Worm (Caenorhabditis elegans): Measurements from ENCODE around the gene nhr-43.

nhr-43 gene

ce11 chrIV:11857159-11857565 lies 42.2 kb upstream of the nhr-43 start (continued):
- peak; percentile 54; the same call in 1 of the 2 replicates for TF ChIP-seq ctbp-1 (GFP tag; IDR thresholded peaks at IDR 0.05)
- TF ChIP-seq mdt-29 (GFP tag; IDR thresholded peaks at IDR 0.05): no peak
- TF ChIP-seq dmd-8 (GFP tag; IDR thresholded peaks at IDR 0.05): no peak
- TF ChIP-seq hif-1 (tag; optimal IDR thresholded peaks at IDR 0.05): peak in 1 of 2 experiments; percentile 56
- TF ChIP-seq nhr-237 (tag; optimal IDR thresholded peaks at IDR 0.05): no peak
- peak; percentile 22 for TF ChIP-seq nhr-77 (tag; optimal IDR thresholded peaks at IDR 0.05)
- TF ChIP-seq nhr-48 (tag; optimal IDR thresholded peaks at IDR 0.05): no peak
- TF ChIP-seq F37D6.2 (tag; optimal IDR thresholded peaks at IDR 0.05): peak; percentile 71
- TF ChIP-seq lsy-2 (tag; optimal IDR thresholded peaks at IDR 0.05): peak; percentile 55 to 79
- TF ChIP-seq arid-1 (GFP tag; conservative IDR thresholded peaks at IDR 0.05): no peak; the same call in 1 of the 2 replicates
- TF ChIP-seq ama-1 (optimal IDR thresholded peaks at IDR 0.05): peak; percentile 67

- no peak for TF ChIP-seq mxl-3 (GFP tag; optimal IDR thresholded peaks at IDR 0.05)
- no peak for TF ChIP-seq mep-1 (tag; optimal IDR thresholded peaks at IDR 0.05)
- TF ChIP-seq nhr-28 (tag; optimal IDR thresholded peaks at IDR 0.05): no peak
- TF ChIP-seq madf-5 (GFP tag; IDR thresholded peaks at IDR 0.05): no peak
- TF ChIP-seq rbr-2 (tag; optimal IDR thresholded peaks at IDR 0.05): no peak
- TF ChIP-seq gei-8 (GFP tag; optimal IDR thresholded peaks at IDR 0.05): no peak
- no peak for TF ChIP-seq nhr-77 (tag; optimal IDR thresholded peaks at IDR 0.05)
- TF ChIP-seq ceh-62 (tag; optimal IDR thresholded peaks at IDR 0.05): no peak
- no peak for TF ChIP-seq dve-1 (tag; optimal IDR thresholded peaks at IDR 0.05; ENCODE audit: insufficient read depth)
- no peak for TF ChIP-seq unc-62 (GFP tag; optimal IDR thresholded peaks at IDR 0.05 in 1 of 2)
- TF ChIP-seq unc-62 (tag; optimal IDR thresholded peaks at IDR 0.05): no peak
- no peak for TF ChIP-seq nhr-25 (tag; optimal IDR thresholded peaks at IDR 0.05; ENCODE audit: borderline replicate concordance, insufficient read depth)
- TF ChIP-seq egl-43 (GFP tag; IDR thresholded peaks at IDR 0.05): no peak
- no peak for TF ChIP-seq aly-2 (tag; optimal IDR thresholded peaks at IDR 0.05)
Measured at ce11 chrIV:11858142-11858541, 41.2 kb upstream of the nhr-43 start, which contains the start of gene let-92. TSS of gene let-92 (plus strand) at chrIV:11858442.

ce11 chrIV:11859995-11860605 lies 39.3 kb upstream of the nhr-43 start, which contains the start of gene mob-1:
TSS of gene mob-1 (plus strand) at chrIV:11860555.
- TF ChIP-seq hlh-11 (tag; optimal IDR thresholded peaks at IDR 0.05): peak; percentile 7
- TF ChIP-seq zfp-2 (tag; optimal IDR thresholded peaks at IDR 0.05): no peak
- no peak for TF ChIP-seq madf-5 (GFP tag; IDR thresholded peaks at IDR 0.05)
- no peak for TF ChIP-seq Y75B8A.6 (GFP tag; IDR thresholded peaks at IDR 0.05)
- TF ChIP-seq zip-2 (tag; optimal IDR thresholded peaks at IDR 0.05): no peak
- no peak for TF ChIP-seq ceh-32 (tag; optimal IDR thresholded peaks at IDR 0.05; ENCODE audit: poor library complexity)
- no peak for TF ChIP-seq lir-3 (tag; optimal IDR thresholded peaks at IDR 0.05)
- TF ChIP-seq lin-29 (GFP tag; IDR thresholded peaks at IDR 0.05): no peak
- TF ChIP-seq daf-16 (GFP tag; optimal IDR thresholded peaks at IDR 0.05): no peak
- TF ChIP-seq daf-16 (tag; optimal IDR thresholded peaks at IDR 0.05): peak; percentile 43
- peak; percentile 38 for TF ChIP-seq aha-1 (tag)
- no peak for TF ChIP-seq lin-1 (GFP tag; IDR thresholded peaks at IDR 0.05)
- no peak for TF ChIP-seq lin-13 (GFP tag; optimal IDR thresholded peaks at IDR 0.05)
- no peak for TF ChIP-seq php-3 (GFP tag; IDR thresholded peaks at IDR 0.05)
- TF ChIP-seq daf-8 (GFP tag; IDR thresholded peaks at IDR 0.05): no peak
- TF ChIP-seq sdz-12 (GFP tag; optimal IDR thresholded peaks at IDR 0.05): no peak
- TF ChIP-seq saeg-2 (GFP tag; IDR thresholded peaks at IDR 0.05): no peak
- TF ChIP-seq T26A8.4 (GFP tag; IDR thresholded peaks at IDR 0.05): no peak; the same call in 1 of the 2 replicates
- no peak for TF ChIP-seq daf-19 (GFP tag; conservative IDR thresholded peaks at IDR 0.05)
- 0 out of 2 replicates have a peak, but pooled peaks have one; percentile 36 for TF ChIP-seq lim-7 (GFP tag; IDR thresholded peaks at IDR 0.05)
- TF ChIP-seq Y5F2A.4 (GFP tag; optimal IDR thresholded peaks at IDR 0.05): no peak
- no peak for TF ChIP-seq nhr-41 (GFP tag; IDR thresholded peaks at IDR 0.05)
- peak; percentile 54 for TF ChIP-seq ama-1 (optimal IDR thresholded peaks at IDR 0.05)
- TF ChIP-seq ZK337.2 (GFP tag; IDR thresholded peaks at IDR 0.05): no peak
- TF ChIP-seq T20F7.1 (GFP tag; optimal IDR thresholded peaks at IDR 0.05): no peak
- peak in 1 of 2 experiments; percentile 34 for TF ChIP-seq mdl-1 (tag; optimal IDR thresholded peaks at IDR 0.05)
- peak; percentile 54 for TF ChIP-seq hlh-30 (tag; optimal IDR thresholded peaks at IDR 0.05; ENCODE audit: insufficient read depth)

All from whole organism, L4 larva.